Worm (Caenorhabditis elegans) whole organism, early embryonic: ENCODE results near the gene C56C10.9.

ENCODE experiments used
- hmbx-1 ChIP-seq: sonication (generic microtip); optimal IDR thresholded peaks from 2 replicates; lab custom pipeline; 2016; ENCODE audit warnings: mild to moderate bottlenecking, missing genetic modification characterization, missing compliant biosample characterization
- pes-1 ChIP-seq: fragments of 200-800 bp; sonication (Bioruptor generic); IDR thresholded peaks from 2 replicates; pipeline ENCODE4 v1.3.6; 2022; ENCODE audit warnings: missing genetic modification reagents, missing genetic modification characterization, missing compliant biosample characterization

- TF ChIP-seq pes-1 (GFP tag; lab: Robert Waterston, UW) (no peak), hmbx-1 (tag; lab: Kevin White, UChicago) (no peak)
Measured at ce11 chrII:6628397-6628796, 36.2 kb upstream of the C56C10.9 start.
